Worm (Caenorhabditis elegans): ENCODE measurements around the gene set-19.

ce11 chrX:5645606-5646005 is 34.4 kb downstream of the set-19 start:
- TF ChIP-seq lin-11 (tag; optimal IDR thresholded peaks at IDR 0.05) (no peak), snpc-4 (tag; optimal IDR thresholded peaks at IDR 0.05) (no peak), nhr-11 (tag; optimal IDR thresholded peaks at IDR 0.05) (no peak), blmp-1 (tag; optimal IDR thresholded peaks at IDR 0.05; ENCODE audit: insufficient read depth) (no peak), nhr-10 (tag; optimal IDR thresholded peaks at IDR 0.05) (no peak)

All from whole organism, L2 larva.